Worm (Caenorhabditis elegans): ENCODE results near the gene ZK652.8.

The ZK652.8 gene

ce11 chrIII:7889036-7889435 lies 45.6 kb upstream of the ZK652.8 start:
- no peak for TF ChIP-seq zip-8 (tag; optimal IDR thresholded peaks at IDR 0.05)
- no peak for TF ChIP-seq ceh-39 (tag; optimal IDR thresholded peaks at IDR 0.05)
- no peak for TF ChIP-seq nhr-28 (tag; optimal IDR thresholded peaks at IDR 0.05)
- TF ChIP-seq tbx-8 (GFP tag; optimal IDR thresholded peaks at IDR 0.05): no peak
- no peak for TF ChIP-seq unc-120 (tag; optimal IDR thresholded peaks at IDR 0.05; ENCODE audit: poor library complexity, severe bottlenecking)
- TF ChIP-seq pha-4 (tag; optimal IDR thresholded peaks at IDR 0.05): no peak
- TF ChIP-seq drap-1 (GFP tag; optimal IDR thresholded peaks at IDR 0.05): no peak
- no peak for TF ChIP-seq nhr-76 (tag; optimal IDR thresholded peaks at IDR 0.05)
- TF ChIP-seq sptf-1 (tag; optimal IDR thresholded peaks at IDR 0.05): no peak
- no peak for TF ChIP-seq flh-1 (GFP tag; optimal IDR thresholded peaks at IDR 0.05)
- no peak for TF ChIP-seq elt-3 (tag; optimal IDR thresholded peaks at IDR 0.05)
- TF ChIP-seq nhr-2 (tag; optimal IDR thresholded peaks at IDR 0.05): no peak
- no peak for TF ChIP-seq ceh-43 (GFP tag; optimal IDR thresholded peaks at IDR 0.05)
- TF ChIP-seq blmp-1 (tag; optimal IDR thresholded peaks at IDR 0.05): no peak
- TF ChIP-seq mls-2 (tag; optimal IDR thresholded peaks at IDR 0.05): no peak
- no peak for TF ChIP-seq ztf-11 (tag; optimal IDR thresholded peaks at IDR 0.05)

- TF ChIP-seq ceh-43 (GFP tag; optimal IDR thresholded peaks at IDR 0.05): no peak
- TF ChIP-seq nhr-76 (tag; optimal IDR thresholded peaks at IDR 0.05): no peak
- no peak for TF ChIP-seq elt-1 (tag; optimal IDR thresholded peaks at IDR 0.05; ENCODE audit: borderline replicate concordance, insufficient read depth)
- no peak for TF ChIP-seq bed-3 (GFP tag; optimal IDR thresholded peaks at IDR 0.05)
- TF ChIP-seq mls-2 (tag; optimal IDR thresholded peaks at IDR 0.05): no peak
- TF ChIP-seq lin-13 (tag; optimal IDR thresholded peaks at IDR 0.05): no peak
- TF ChIP-seq drap-1 (GFP tag; optimal IDR thresholded peaks at IDR 0.05): no peak
- no peak for TF ChIP-seq blmp-1 (tag; optimal IDR thresholded peaks at IDR 0.05)
- TF ChIP-seq snpc-4 (tag; optimal IDR thresholded peaks at IDR 0.05): no peak
- TF ChIP-seq elt-3 (tag; optimal IDR thresholded peaks at IDR 0.05): no peak
- TF ChIP-seq ceh-39 (tag; optimal IDR thresholded peaks at IDR 0.05): no peak
- no peak for TF ChIP-seq unc-39 (tag; optimal IDR thresholded peaks at IDR 0.05)
- TF ChIP-seq ztf-11 (tag; optimal IDR thresholded peaks at IDR 0.05): no peak
- no peak for TF ChIP-seq zip-8 (tag; optimal IDR thresholded peaks at IDR 0.05)
These were observed 41.4 kb upstream of the ZK652.8 start, which contains the start of gene ZK688.11 for ce11 chrIII:7884863-7885262. TSS of gene ZK688.11 (minus strand) at chrIII:7884963.

- TF ChIP-seq unc-120 (tag; optimal IDR thresholded peaks at IDR 0.05; ENCODE audit: poor library complexity, severe bottlenecking) (no peak), lin-32 (GFP tag; optimal IDR thresholded peaks at IDR 0.05) (no peak), lin-13 (tag; optimal IDR thresholded peaks at IDR 0.05) (no peak), nhr-2 (tag; optimal IDR thresholded peaks at IDR 0.05) (no peak), sptf-1 (tag; optimal IDR thresholded peaks at IDR 0.05) (no peak), snpc-4 (tag; optimal IDR thresholded peaks at IDR 0.05) (no peak), bed-3 (GFP tag; optimal IDR thresholded peaks at IDR 0.05) (no peak), tbx-8 (GFP tag; optimal IDR thresholded peaks at IDR 0.05) (no peak), M03D4.4 (tag; optimal IDR thresholded peaks at IDR 0.05) (no peak), nhr-76 (tag; optimal IDR thresholded peaks at IDR 0.05) (no peak), mep-1 (tag; optimal IDR thresholded peaks at IDR 0.05) (no peak), ham-2 (GFP tag; optimal IDR thresholded peaks at IDR 0.05) (no peak), mls-2 (tag; optimal IDR thresholded peaks at IDR 0.05) (no peak), nhr-12 (tag; optimal IDR thresholded peaks at IDR 0.05) (no peak), elt-1 (tag; optimal IDR thresholded peaks at IDR 0.05; ENCODE audit: borderline replicate concordance, insufficient read depth) (no peak), mab-5 (tag; optimal IDR thresholded peaks at IDR 0.05) (no peak)
These were observed 39.5 kb upstream of the ZK652.8 start, which contains the start of gene ZK688.9 for ce11 chrIII:7882900-7883299. TSS of gene ZK688.9 (minus strand) at chrIII:7883000.

ce11 chrIII:7880132-7880715 lies 36.8 kb upstream of the ZK652.8 start:
- TF ChIP-seq hlh-1 (tag; optimal IDR thresholded peaks at IDR 0.05) (peak; percentile 75), bed-3 (GFP tag; optimal IDR thresholded peaks at IDR 0.05) (no peak), ceh-39 (tag; optimal IDR thresholded peaks at IDR 0.05) (no peak), snpc-4 (tag; optimal IDR thresholded peaks at IDR 0.05) (no peak), nhr-76 (tag; optimal IDR thresholded peaks at IDR 0.05) (no peak), nhr-12 (tag; optimal IDR thresholded peaks at IDR 0.05) (no peak), cnd-1 (tag; optimal IDR thresholded peaks at IDR 0.05) (no peak), ces-1 (GFP tag; optimal IDR thresholded peaks at IDR 0.05) (no peak), ztf-11 (tag; optimal IDR thresholded peaks at IDR 0.05) (no peak), nhr-28 (tag; optimal IDR thresholded peaks at IDR 0.05) (no peak), lin-32 (GFP tag; optimal IDR thresholded peaks at IDR 0.05) (no peak), zip-8 (tag; optimal IDR thresholded peaks at IDR 0.05) (no peak), lin-13 (tag; optimal IDR thresholded peaks at IDR 0.05) (no peak), mls-2 (tag; optimal IDR thresholded peaks at IDR 0.05) (no peak), unc-39 (tag; optimal IDR thresholded peaks at IDR 0.05) (no peak), flh-1 (GFP tag; optimal IDR thresholded peaks at IDR 0.05) (no peak), ham-2 (GFP tag; optimal IDR thresholded peaks at IDR 0.05) (no peak), unc-120 (tag; optimal IDR thresholded peaks at IDR 0.05; ENCODE audit: poor library complexity, severe bottlenecking) (peak; percentile 57), elt-1 (tag; optimal IDR thresholded peaks at IDR 0.05; ENCODE audit: borderline replicate concordance, insufficient read depth) (no peak), sem-2 (GFP tag; optimal IDR thresholded peaks at IDR 0.05) (no peak), blmp-1 (tag; optimal IDR thresholded peaks at IDR 0.05) (no peak), unc-62 (GFP tag; optimal IDR thresholded peaks at IDR 0.05) (peak; percentile 46)
